Fruit fly (Drosophila melanogaster): ENCODE data around the gene CG17349.

- no peak for TF ChIP-seq dmrt93B (GFP tag; optimal IDR thresholded peaks at IDR 0.05)
- no peak for TF ChIP-seq woc (GFP tag; optimal IDR thresholded peaks at IDR 0.05)
- TF ChIP-seq OdsH (GFP tag; optimal IDR thresholded peaks at IDR 0.05), result no peak
- TF ChIP-seq psq (GFP tag; optimal IDR thresholded peaks at IDR 0.05), result no peak
- TF ChIP-seq tai (GFP tag; optimal IDR thresholded peaks at IDR 0.05), result no peak
- TF ChIP-seq usp (GFP tag; optimal IDR thresholded peaks at IDR 0.05), result no peak
- no peak for TF ChIP-seq pan (optimal IDR thresholded peaks at IDR 0.05)
- no peak for TF ChIP-seq Myc (optimal IDR thresholded peaks at IDR 0.05)
- peak; percentile 32 for TF ChIP-seq h (GFP tag; optimal IDR thresholded peaks at IDR 0.05)
- TF ChIP-seq Hr78 (GFP tag; optimal IDR thresholded peaks at IDR 0.05), result no peak
- TF ChIP-seq lola (GFP tag; optimal IDR thresholded peaks at IDR 0.05), result no peak
- TF ChIP-seq dl (GFP tag; optimal IDR thresholded peaks at IDR 0.05; ENCODE audit: insufficient read depth in 1 of 2, partially characterized antibody in 2 of 2), result no peak
- TF ChIP-seq Dfd (GFP tag; optimal IDR thresholded peaks at IDR 0.05), result no peak
Measured at dm6 chr2L:19366301-19366700, 3.9 kb upstream of the CG17349 start.
